Fruit fly (Drosophila melanogaster) whole organism, embryonic: ENCODE data around the gene papi.
A peak's percentile ranks its signal among the peaks of the same experiment; 100 is the strongest.

ENCODE experiments used
- CG10462 ChIP-seq: fragments of 200-800 bp; sonication (Bioruptor generic); optimal IDR thresholded peaks from 2 replicates; lab custom pipeline; 2016; ENCODE audit warnings: missing biosample characterization, missing genetic modification characterization
- CG12071 ChIP-seq: fragments of 200-800 bp; sonication (Bioruptor generic); optimal IDR thresholded peaks from 3 replicates; lab custom pipeline; 2018; ENCODE audit warnings: missing biosample characterization, mild to moderate bottlenecking, missing genetic modification characterization
- CG12769 ChIP-seq: fragments of 200-800 bp; sonication (Bioruptor generic); optimal IDR thresholded peaks from 2 replicates; lab custom pipeline; 2019; ENCODE audit warnings: missing biosample characterization, mild to moderate bottlenecking, missing genetic modification characterization, moderate library complexity
- CG13287 ChIP-seq: fragments of 200-800 bp; sonication (Bioruptor generic); IDR thresholded peaks from 2 replicates; pipeline ENCODE4 v1.3.6; 2022; ENCODE audit warnings: missing biosample characterization, missing genetic modification characterization; ENCODE audit not compliant: partially characterized antibody
- CG13894 ChIP-seq: fragments of 200-800 bp; sonication (Bioruptor generic); optimal IDR thresholded peaks from 3 replicates; lab custom pipeline; 2018; ENCODE audit warnings: missing biosample characterization, mild to moderate bottlenecking, missing genetic modification characterization, moderate library complexity
- CG14965 ChIP-seq: fragments of 200-800 bp; sonication (Bioruptor generic); optimal IDR thresholded peaks from 2 replicates; lab custom pipeline; 2016; ENCODE audit warnings: missing biosample characterization, missing genetic modification characterization, borderline replicate concordance
- CG1529 ChIP-seq: fragments of 200-800 bp; sonication (Bioruptor generic); optimal IDR thresholded peaks from 3 replicates; lab custom pipeline; 2018; ENCODE audit warnings: missing biosample characterization, missing genetic modification characterization
- CG17186 ChIP-seq: fragments of 200-800 bp; sonication (Bioruptor generic); optimal IDR thresholded peaks from 3 replicates; lab custom pipeline; 2017; ENCODE audit warnings: missing biosample characterization, missing genetic modification reagents, missing genetic modification characterization
- CG17568 ChIP-seq: fragments of 200-800 bp; sonication (Bioruptor generic); optimal IDR thresholded peaks from 2 replicates; lab custom pipeline; 2018; ENCODE audit warnings: missing biosample characterization, mild to moderate bottlenecking, missing genetic modification characterization, moderate library complexity
- CG17612 ChIP-seq: fragments of 200-800 bp; sonication (Bioruptor generic); IDR thresholded peaks from 2 replicates; pipeline ENCODE4 v1.3.6; 2022; ENCODE audit warnings: missing biosample characterization, missing genetic modification characterization
- CG18262 ChIP-seq: fragments of 200-800 bp; optimal IDR thresholded peaks from 3 replicates; lab custom pipeline; 2019; ENCODE audit warnings: missing biosample characterization, mild to moderate bottlenecking, missing genetic modification characterization, moderate library complexity
- CG2202 ChIP-seq: fragments of 200-800 bp; sonication (Bioruptor generic); optimal IDR thresholded peaks from 2 replicates; lab custom pipeline; 2018; ENCODE audit warnings: missing biosample characterization, mild to moderate bottlenecking, missing genetic modification characterization
- CG31365 ChIP-seq: fragments of 200-800 bp; sonication (Bioruptor generic); optimal IDR thresholded peaks from 2 replicates; lab custom pipeline; 2018; ENCODE audit warnings: missing biosample characterization, mild to moderate bottlenecking, missing genetic modification characterization
- CG31441 ChIP-seq: fragments of 200-800 bp; sonication (Bioruptor generic); IDR thresholded peaks from 2 replicates; pipeline ENCODE4 v1.3.6; 2022; ENCODE audit warnings: missing biosample characterization, missing genetic modification characterization
- CG4424 ChIP-seq: fragments of 200-800 bp; sonication (Bioruptor generic); optimal IDR thresholded peaks from 3 replicates; lab custom pipeline; 2016; ENCODE audit warnings: missing biosample characterization, missing genetic modification characterization
- CG4730 ChIP-seq: fragments of 200-800 bp; sonication (Bioruptor generic); IDR thresholded peaks from 2 replicates; pipeline ENCODE4 v1.3.6; 2022; ENCODE audit warnings: missing biosample characterization, missing genetic modification characterization
- CG4820 ChIP-seq: fragments of 200-800 bp; sonication (Bioruptor generic); optimal IDR thresholded peaks from 3 replicates; lab custom pipeline; 2016; ENCODE audit warnings: missing biosample characterization, missing genetic modification characterization
- CG8281 ChIP-seq: fragments of 200-800 bp; sonication (Bioruptor generic); optimal IDR thresholded peaks from 2 replicates; lab custom pipeline; 2018; ENCODE audit warnings: missing biosample characterization, mild to moderate bottlenecking, missing genetic modification characterization, moderate library complexity
- D ChIP-seq, 2 experiments: fragments of 200-800 bp in 1 of 2; fragments of >200 bp in 1 of 2; sonication (Bioruptor generic) in 1 of 2; optimal IDR thresholded peaks; 2 replicates in 1 of 2; 3 replicates in 1 of 2; lab custom pipeline; 2017; ENCODE audit warnings: mild to moderate bottlenecking in 1 of 2, missing biosample characterization in 1 of 2, missing genetic modification characterization in 1 of 2, missing genetic modification reagents in 1 of 2
- Gug ChIP-seq: fragments of 200-800 bp; sonication (Bioruptor generic); IDR thresholded peaks from 4 replicates; pipeline ENCODE4 v1.3.6; 2022; ENCODE audit warnings: missing biosample characterization, missing genetic modification characterization
- HLHmδ ChIP-seq: fragments of 200-800 bp; sonication (Bioruptor generic); optimal IDR thresholded peaks from 2 replicates; lab custom pipeline; 2018; ENCODE audit warnings: missing biosample characterization, mild to moderate bottlenecking, missing genetic modification characterization, moderate library complexity
- MBD-R2 ChIP-seq: fragments of 200-800 bp; sonication (Bioruptor generic); IDR thresholded peaks from 2 replicates; pipeline ENCODE4 v1.3.6; 2022; ENCODE audit warnings: missing biosample characterization, missing genetic modification characterization
- MTF-1 ChIP-seq: fragments of 200-800 bp; sonication (Bioruptor generic); optimal IDR thresholded peaks from 2 replicates; lab custom pipeline; 2018; ENCODE audit warnings: missing biosample characterization, mild to moderate bottlenecking, missing genetic modification characterization, borderline replicate concordance
- Mad ChIP-seq: fragments of 200-800 bp; sonication (Bioruptor generic); optimal IDR thresholded peaks from 2 replicates; lab custom pipeline; 2016; ENCODE audit warnings: missing biosample characterization, missing genetic modification characterization
- Opbp ChIP-seq: fragments of 200-800 bp; sonication (Bioruptor generic); IDR thresholded peaks from 3 replicates; pipeline ENCODE4 v1.3.6; 2022; ENCODE audit warnings: missing biosample characterization, missing genetic modification characterization; ENCODE audit not compliant: partially characterized antibody
- Side ChIP-seq: fragments of 200-800 bp; sonication (Bioruptor generic); optimal IDR thresholded peaks from 2 replicates; lab custom pipeline; 2016; ENCODE audit warnings: missing biosample characterization, missing genetic modification characterization
- Sry-β ChIP-seq: fragments of 200-800 bp; sonication (Bioruptor generic); optimal IDR thresholded peaks from 2 replicates; lab custom pipeline; 2018; ENCODE audit warnings: missing biosample characterization, mild to moderate bottlenecking, missing genetic modification characterization, moderate library complexity
- Tbp ChIP-seq: fragments of >200 bp; optimal IDR thresholded peaks from 2 replicates; lab custom pipeline; 2018; ENCODE audit warnings: missing biosample characterization, missing genetic modification characterization
- ac ChIP-seq: fragments of 200-800 bp; sonication (Bioruptor generic); optimal IDR thresholded peaks from 3 replicates; lab custom pipeline; 2017; ENCODE audit warnings: missing biosample characterization, mild to moderate bottlenecking, missing genetic modification characterization
- bsh ChIP-seq, 2 experiments: fragments of 200-800 bp; sonication (Bioruptor generic); optimal IDR thresholded peaks; 2 replicates each; lab custom pipeline; 2017 to 2018; ENCODE audit warnings: mild to moderate bottlenecking in 2 of 2, missing biosample characterization in 2 of 2, missing genetic modification characterization in 2 of 2, moderate library complexity in 1 of 2
- cato ChIP-seq: fragments of 200-800 bp; sonication (Bioruptor generic); optimal IDR thresholded peaks from 2 replicates; lab custom pipeline; 2016; ENCODE audit warnings: missing biosample characterization, missing genetic modification characterization, borderline replicate concordance
- chif ChIP-seq, 2 experiments: fragments of 200-800 bp; sonication (Bioruptor generic); optimal IDR thresholded peaks; 3 replicates each; lab custom pipeline; 2016; ENCODE audit warnings: missing biosample characterization in 2 of 2, missing genetic modification characterization in 2 of 2
- dan ChIP-seq: fragments of 200-800 bp; sonication (Bioruptor generic); IDR thresholded peaks from 2 replicates; pipeline ENCODE4 v1.3.6; 2022; ENCODE audit warnings: missing biosample characterization, missing genetic modification characterization
- dmrt11E ChIP-seq: fragments of 200-800 bp; sonication (Bioruptor generic); optimal IDR thresholded peaks from 3 replicates; lab custom pipeline; 2018; ENCODE audit warnings: missing biosample characterization, mild to moderate bottlenecking, missing genetic modification characterization, moderate library complexity
- fd64A ChIP-seq: fragments of 200-800 bp; sonication (Bioruptor generic); optimal IDR thresholded peaks from 3 replicates; lab custom pipeline; 2018; ENCODE audit warnings: missing biosample characterization, mild to moderate bottlenecking, missing genetic modification characterization
- fu2 ChIP-seq: fragments of 200-800 bp; sonication (Bioruptor generic); optimal IDR thresholded peaks from 2 replicates; lab custom pipeline; 2016; ENCODE audit warnings: missing biosample characterization, missing genetic modification characterization
- gcm ChIP-seq: fragments of 200-800 bp; sonication (Bioruptor generic); optimal IDR thresholded peaks from 2 replicates; lab custom pipeline; 2019; ENCODE audit warnings: missing biosample characterization, mild to moderate bottlenecking, missing genetic modification characterization, moderate library complexity
- gem ChIP-seq: fragments of 200-800 bp; sonication (Bioruptor generic); optimal IDR thresholded peaks from 2 replicates; lab custom pipeline; 2019; ENCODE audit warnings: missing biosample characterization, mild to moderate bottlenecking, missing genetic modification characterization, moderate library complexity
- ken ChIP-seq: fragments of 200-800 bp; sonication (Bioruptor generic); IDR thresholded peaks from 3 replicates; pipeline ENCODE4 v1.3.6; 2022; ENCODE audit warnings: missing biosample characterization, missing genetic modification characterization
- pan ChIP-seq, 4 experiments: fragments of >200 bp in 3 of 4; fragments of 200-800 bp in 1 of 4; sonication (Bioruptor generic) in 1 of 4; optimal IDR thresholded peaks in 3 of 4; IDR thresholded peaks in 1 of 4; 2 replicates each; pipeline versions ENCODE4 v1.3.6 to Lab custom; 2017 to 2022; ENCODE audit warnings: missing biosample characterization in 2 of 4, missing genetic modification characterization in 2 of 4, mixed read lengths in 1 of 4
- peb ChIP-seq: fragments of 200-800 bp; sonication (Bioruptor generic); IDR thresholded peaks from 2 replicates; pipeline ENCODE4 v1.3.6; 2022; ENCODE audit warnings: missing biosample characterization, missing genetic modification characterization
- sens-2 ChIP-seq: fragments of 200-800 bp; sonication (Bioruptor generic); IDR thresholded peaks from 2 replicates; pipeline ENCODE4 v1.3.6; 2022; ENCODE audit warnings: missing biosample characterization, missing genetic modification characterization
- slp2 ChIP-seq: fragments of 200-800 bp; sonication (Bioruptor generic); optimal IDR thresholded peaks from 2 replicates; lab custom pipeline; 2016; ENCODE audit warnings: missing biosample characterization, missing genetic modification characterization
- sob ChIP-seq: fragments of 200-800 bp; sonication (Bioruptor generic); IDR thresholded peaks from 2 replicates; pipeline ENCODE4 v1.3.6; 2022; ENCODE audit warnings: missing biosample characterization, missing genetic modification characterization
- tap ChIP-seq: fragments of 200-800 bp; optimal IDR thresholded peaks from 3 replicates; lab custom pipeline; 2019; ENCODE audit warnings: missing biosample characterization, mild to moderate bottlenecking, missing genetic modification characterization, moderate library complexity
- tin ChIP-seq: fragments of 200-800 bp; sonication (Bioruptor generic); optimal IDR thresholded peaks from 3 replicates; lab custom pipeline; 2016; ENCODE audit warnings: missing biosample characterization, missing genetic modification characterization
- tx ChIP-seq: fragments of 200-800 bp; sonication (Bioruptor generic); optimal IDR thresholded peaks from 2 replicates; lab custom pipeline; 2016; ENCODE audit warnings: missing biosample characterization, missing genetic modification characterization
- vvl ChIP-seq: fragments of 200-800 bp; sonication (Bioruptor generic); IDR thresholded peaks from 2 replicates; pipeline ENCODE4 v1.3.6; 2022; ENCODE audit warnings: missing biosample characterization, missing genetic modification characterization
- zfh1 ChIP-seq: fragments of 200-800 bp; sonication (Bioruptor generic); IDR thresholded peaks from 3 replicates; pipeline ENCODE4 v1.3.6; 2022; ENCODE audit warnings: missing biosample characterization, missing genetic modification characterization

Gene papi

dm6 chr2L:2189100-2189499 is 31.4 kb upstream of the papi start (continued):
- TF ChIP-seq CG4424, result peak; percentile 79
- peak; percentile 53 for TF ChIP-seq Mad
- TF ChIP-seq zfh1, result peak; percentile 91
- TF ChIP-seq sens-2 (GFP tag; lab: Robert Waterston, UW), result peak; percentile 70
- TF ChIP-seq vvl (GFP tag; lab: Robert Waterston, UW), result peak; percentile 66
- TF ChIP-seq Tbp, result no peak
- TF ChIP-seq Gug (GFP tag; lab: Robert Waterston, UW), result peak; percentile 55; the same call in 2 of the 4 replicates
- no peak for TF ChIP-seq HLHmδ
- peak; percentile 26; the same call in 1 of the 2 replicates for TF ChIP-seq sob (GFP tag; lab: Robert Waterston, UW)
- TF ChIP-seq slp2 (GFP tag; lab: Kevin White, UChicago), result peak; percentile 59
- TF ChIP-seq CG13287 (GFP tag; lab: Robert Waterston, UW), result no peak
- peak; percentile 14 for TF ChIP-seq CG31365
- TF ChIP-seq CG17568 (GFP tag; lab: Kevin White, UChicago), result peak; percentile 14
- peak; percentile 13 for TF ChIP-seq CG8281 (tag; lab: Kevin White, UChicago)
- TF ChIP-seq pan (optimal IDR thresholded peaks at IDR 0.05; lab: Kevin White, UChicago), result no peak
- TF ChIP-seq pan (GFP tag; optimal IDR thresholded peaks at IDR 0.05 in 1 of 2, IDR thresholded peaks at IDR 0.05 in 1 of 2), result peak in 1 of 2 experiments; percentile 62
- peak in 1 of 2 experiments; percentile 94 for TF ChIP-seq bsh (GFP tag; optimal IDR thresholded peaks at IDR 0.05; lab: Kevin White, UChicago)
- TF ChIP-seq CG13894 (tag; lab: Kevin White, UChicago), result no peak
- peak; percentile 74 for TF ChIP-seq gcm (GFP tag; lab: Kevin White, UChicago)
- TF ChIP-seq dmrt11E (tag; lab: Kevin White, UChicago), result peak; percentile 93
- TF ChIP-seq fu2, result no peak
- TF ChIP-seq D (optimal IDR thresholded peaks at IDR 0.05; lab: Kevin White, UChicago), result no peak
- peak; percentile 87 for TF ChIP-seq D (GFP tag; optimal IDR thresholded peaks at IDR 0.05; lab: Kevin White, UChicago)
- peak; percentile 13 for TF ChIP-seq CG17186
- no peak for TF ChIP-seq CG12769 (tag; lab: Kevin White, UChicago)
- no peak for TF ChIP-seq CG17612 (GFP tag; lab: Robert Waterston, UW)
- TF ChIP-seq CG1529, result peak; percentile 66
- TF ChIP-seq CG12071 (GFP tag; lab: Kevin White, UChicago), result no peak
- TF ChIP-seq dan (GFP tag; lab: Robert Waterston, UW), result peak; percentile 25; the same call in 1 of the 2 replicates
- peak; percentile 42; the same call in 1 of the 2 replicates for TF ChIP-seq peb
- TF ChIP-seq ac (GFP tag; lab: Kevin White, UChicago), result peak; percentile 51
- peak; percentile 88 for TF ChIP-seq CG2202 (tag; lab: Kevin White, UChicago)
- peak; percentile 24 for TF ChIP-seq cato
- no peak for TF ChIP-seq MBD-R2
- no peak for TF ChIP-seq Opbp
- 0 out of 3 replicates have a peak, but pooled peaks have one; percentile 17 for TF ChIP-seq ken (GFP tag; lab: Robert Waterston, UW)
- peak; percentile 4 for TF ChIP-seq tap (tag; lab: Kevin White, UChicago)
- no peak for TF ChIP-seq CG14965 (GFP tag; lab: Kevin White, UChicago)
- TF ChIP-seq CG18262 (tag; lab: Kevin White, UChicago), result peak; percentile 90
- peak; percentile 67 for TF ChIP-seq CG31441 (GFP tag; lab: Robert Waterston, UW)
- TF ChIP-seq Sry-β (GFP tag; lab: Kevin White, UChicago), result peak; percentile 39
- TF ChIP-seq MTF-1 (GFP tag; lab: Kevin White, UChicago), result peak; percentile 64
- TF ChIP-seq CG4820 (GFP tag; lab: Kevin White, UChicago), result peak; percentile 81
- TF ChIP-seq tx (GFP tag; lab: Kevin White, UChicago), result peak; percentile 7
- peak; percentile 84 for TF ChIP-seq tin
- peak; percentile 64 for TF ChIP-seq fd64A (GFP tag; lab: Kevin White, UChicago)
- 0 out of 2 replicates have a peak, but pooled peaks have one; percentile 21 for TF ChIP-seq CG4730 (GFP tag; lab: Robert Waterston, UW)
- peak; percentile 84 for TF ChIP-seq gem (tag; lab: Kevin White, UChicago)
- TF ChIP-seq Side, result peak; percentile 67
- TF ChIP-seq chif (GFP tag; optimal IDR thresholded peaks at IDR 0.05; lab: Kevin White, UChicago), result peak; percentile 50 to 89
- peak; percentile 25 for TF ChIP-seq CG10462 (GFP tag; lab: Kevin White, UChicago)
